Fruit fly (Drosophila melanogaster) whole organism: ENCODE data around the gene MED24.

Source experiments
- psq ChIP-seq: fragments of >200 bp; optimal IDR thresholded peaks from 2 replicates; lab custom pipeline; 2017
- usp ChIP-seq: fragments of >200 bp; optimal IDR thresholded peaks from 2 replicates; lab custom pipeline; 2017; ENCODE audit warnings: missing biosample characterization, missing genetic modification characterization, mixed read lengths

dm6 chr3L:8187397-8187811 lies 3.7 kb upstream of the MED24 start:
- no peak for TF ChIP-seq usp (GFP tag; lab: Kevin White, UChicago)
- no peak for TF ChIP-seq psq
